Worm (Caenorhabditis elegans) whole organism, young adult: Measurements from ENCODE around the gene R04B3.3.

ENCODE experiments used
- akir-1 ChIP-seq: fragments of 200-800 bp; sonication (Bioruptor generic); optimal IDR thresholded peaks from 2 replicates; lab custom pipeline; 2018; ENCODE audit warnings: mild to moderate bottlenecking, missing genetic modification characterization, moderate library complexity, missing compliant biosample characterization
- lsl-1 ChIP-seq: fragments of 200-800 bp; sonication (Bioruptor generic); optimal IDR thresholded peaks from 2 replicates; lab custom pipeline; 2018; ENCODE audit warnings: mild to moderate bottlenecking, missing genetic modification characterization, moderate library complexity, missing compliant biosample characterization
- ztf-25 ChIP-seq: fragments of 200-800 bp; sonication (Bioruptor generic); IDR thresholded peaks from 2 replicates; pipeline ENCODE4 v1.3.6; 2022; ENCODE audit warnings: missing genetic modification reagents, missing genetic modification characterization, missing compliant biosample characterization

DNA sequence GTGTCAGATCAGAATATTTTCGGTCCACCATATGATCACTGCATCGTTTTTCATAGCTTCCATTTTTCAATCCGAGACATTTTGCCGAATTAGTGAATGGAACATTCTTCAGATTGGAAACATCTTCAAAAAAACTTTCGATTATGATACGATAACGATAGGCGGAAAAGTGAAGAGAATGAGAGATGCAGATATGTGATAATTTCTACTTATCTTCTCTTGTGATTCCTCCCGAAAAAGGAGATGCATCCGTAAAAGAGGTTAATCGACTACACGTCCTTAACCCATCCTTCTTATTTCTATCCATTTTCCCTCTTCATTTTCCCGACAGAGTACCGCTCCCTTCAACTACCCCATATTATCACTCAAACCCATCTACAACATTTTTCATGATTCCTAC, 7.3 kb upstream of the R04B3.3 start, which contains the start of gene K02E10.4:
- TF ChIP-seq lsl-1 (no peak), ztf-25 (GFP tag; lab: Robert Waterston, UW) (no peak), akir-1 (no peak)
